Fruit fly (Drosophila melanogaster) whole organism, embryonic: ENCODE data around the gene scramb2.

Source experiments
- Blimp-1 ChIP-seq: fragments of 200-800 bp; sonication (Bioruptor generic); optimal IDR thresholded peaks from 3 replicates; lab custom pipeline; 2018; ENCODE audit warnings: missing biosample characterization, missing genetic modification characterization, mild to moderate bottlenecking, moderate library complexity, missing genetic modification reagents
- CG11695 ChIP-seq: fragments of 200-800 bp; sonication (Bioruptor generic); IDR thresholded peaks from 3 replicates; pipeline ENCODE4 v1.3.6; 2022; ENCODE audit warnings: missing biosample characterization, missing genetic modification characterization
- CG12299 ChIP-seq: fragments of 200-800 bp; sonication (Bioruptor generic); optimal IDR thresholded peaks from 2 replicates; lab custom pipeline; 2018; ENCODE audit warnings: missing biosample characterization, mild to moderate bottlenecking, missing genetic modification characterization
- CG12769 ChIP-seq: fragments of 200-800 bp; sonication (Bioruptor generic); optimal IDR thresholded peaks from 2 replicates; lab custom pipeline; 2019; ENCODE audit warnings: missing biosample characterization, mild to moderate bottlenecking, missing genetic modification characterization, moderate library complexity
- CG18011 ChIP-seq: fragments of 200-800 bp; sonication (Bioruptor generic); optimal IDR thresholded peaks from 2 replicates; lab custom pipeline; 2017; ENCODE audit warnings: missing biosample characterization, missing genetic modification characterization, mild to moderate bottlenecking, moderate library complexity, missing genotype
- CG2116 ChIP-seq: fragments of 200-800 bp; sonication (Bioruptor generic); optimal IDR thresholded peaks from 3 replicates; lab custom pipeline; 2018; ENCODE audit warnings: missing biosample characterization, mild to moderate bottlenecking, missing genetic modification characterization
- CG3065 ChIP-seq: fragments of 200-800 bp; sonication (Bioruptor generic); optimal IDR thresholded peaks from 2 replicates; lab custom pipeline; 2016; ENCODE audit warnings: missing biosample characterization, missing genetic modification characterization
- CG31224 ChIP-seq: fragments of 200-800 bp; sonication (Bioruptor generic); IDR thresholded peaks from 2 replicates; pipeline ENCODE4 v1.3.6; 2022; ENCODE audit warnings: missing biosample characterization, missing genetic modification characterization
- CG34224 ChIP-seq: fragments of 200-800 bp; sonication (Bioruptor generic); IDR thresholded peaks from 3 replicates; pipeline ENCODE4 v1.3.6; 2022; ENCODE audit warnings: missing biosample characterization, missing genetic modification characterization; ENCODE audit not compliant: partially characterized antibody
- CG34422 ChIP-seq: fragments of 200-800 bp; sonication (Bioruptor generic); IDR thresholded peaks from 3 replicates; pipeline ENCODE4 v1.3.6; 2022; ENCODE audit warnings: missing biosample characterization, missing genetic modification characterization
- CG8089 ChIP-seq: fragments of 200-800 bp; sonication (Bioruptor generic); optimal IDR thresholded peaks from 3 replicates; lab custom pipeline; 2016; ENCODE audit warnings: missing biosample characterization, missing genetic modification characterization
- CG8281 ChIP-seq: fragments of 200-800 bp; sonication (Bioruptor generic); optimal IDR thresholded peaks from 2 replicates; lab custom pipeline; 2018; ENCODE audit warnings: missing biosample characterization, mild to moderate bottlenecking, missing genetic modification characterization, moderate library complexity
- CG8290 ChIP-seq, 3 experiments: fragments of 200-800 bp; sonication (Bioruptor generic); optimal IDR thresholded peaks; 2 replicates each; lab custom pipeline; 2016 to 2019; ENCODE audit warnings: missing biosample characterization in 3 of 3, missing genetic modification characterization in 3 of 3, mild to moderate bottlenecking in 2 of 3, moderate library complexity in 1 of 3
- D ChIP-seq, 2 experiments: fragments of 200-800 bp in 1 of 2; fragments of >200 bp in 1 of 2; sonication (Bioruptor generic) in 1 of 2; optimal IDR thresholded peaks; 2 replicates in 1 of 2; 3 replicates in 1 of 2; lab custom pipeline; 2017; ENCODE audit warnings: mild to moderate bottlenecking in 1 of 2, missing biosample characterization in 1 of 2, missing genetic modification characterization in 1 of 2, missing genetic modification reagents in 1 of 2
- Dad ChIP-seq: fragments of 200-800 bp; sonication (Bioruptor generic); optimal IDR thresholded peaks from 3 replicates; lab custom pipeline; 2016; ENCODE audit warnings: missing biosample characterization, missing genetic modification characterization
- Doc2 ChIP-seq: fragments of 200-800 bp; sonication (Bioruptor generic); IDR thresholded peaks from 2 replicates; pipeline ENCODE4 v1.3.6; 2022; ENCODE audit warnings: missing biosample characterization, missing genetic modification characterization
- Doc3 ChIP-seq: fragments of 200-800 bp; sonication (Bioruptor generic); IDR thresholded peaks from 3 replicates; pipeline ENCODE4 v1.3.6; 2022; ENCODE audit warnings: missing biosample characterization, missing genetic modification characterization; ENCODE audit not compliant: partially characterized antibody
- Dp ChIP-seq: fragments of 200-800 bp; sonication (Bioruptor generic); optimal IDR thresholded peaks from 2 replicates; lab custom pipeline; 2018; ENCODE audit warnings: missing biosample characterization, mild to moderate bottlenecking, missing genetic modification characterization, moderate library complexity
- E2f2 ChIP-seq: fragments of 200-800 bp; sonication (Bioruptor generic); IDR thresholded peaks from 2 replicates; pipeline ENCODE4 v1.3.6; 2022; ENCODE audit warnings: missing biosample characterization, missing genetic modification characterization
- HmgZ ChIP-seq: fragments of 200-800 bp; sonication (Bioruptor generic); optimal IDR thresholded peaks from 2 replicates; lab custom pipeline; 2018; ENCODE audit warnings: missing biosample characterization, mild to moderate bottlenecking, missing genetic modification characterization
- Hr78 ChIP-seq, 2 experiments: fragments of 200-800 bp in 1 of 2; fragments of >200 bp in 1 of 2; sonication (Bioruptor generic) in 1 of 2; optimal IDR thresholded peaks; 2 replicates each; lab custom pipeline; 2017 to 2019; ENCODE audit warnings: missing biosample characterization in 2 of 2, missing genetic modification characterization in 2 of 2, mild to moderate bottlenecking in 1 of 2, moderate library complexity in 1 of 2
- Neu2 ChIP-seq: fragments of 200-800 bp; sonication (Bioruptor generic); optimal IDR thresholded peaks from 3 replicates; lab custom pipeline; 2016; ENCODE audit warnings: missing biosample characterization, missing genetic modification characterization, borderline replicate concordance
- Rx ChIP-seq: fragments of 200-800 bp; sonication (Bioruptor generic); IDR thresholded peaks from 2 replicates; pipeline ENCODE4 v1.3.6; 2022; ENCODE audit warnings: missing biosample characterization, missing genetic modification characterization
- Xbp1 ChIP-seq: fragments of 200-800 bp; sonication (Bioruptor generic); optimal IDR thresholded peaks from 3 replicates; lab custom pipeline; 2016; ENCODE audit warnings: missing biosample characterization, mild to moderate bottlenecking, missing genetic modification characterization
- amos ChIP-seq: fragments of 200-800 bp; sonication (Bioruptor generic); IDR thresholded peaks from 2 replicates; pipeline ENCODE4 v1.3.6; 2022; ENCODE audit warnings: missing biosample characterization, missing genetic modification characterization; ENCODE audit not compliant: partially characterized antibody
- br ChIP-seq: fragments of >200 bp; optimal IDR thresholded peaks from 2 replicates; lab custom pipeline; 2017
- cad ChIP-seq: fragments of >200 bp; optimal IDR thresholded peaks from 2 replicates; lab custom pipeline; 2017; ENCODE audit warnings: missing biosample characterization, missing genetic modification characterization
- crc ChIP-seq: fragments of 200-800 bp; sonication (Bioruptor generic); optimal IDR thresholded peaks from 2 replicates; lab custom pipeline; 2016; ENCODE audit warnings: missing biosample characterization, missing genetic modification characterization
- crp ChIP-seq, 2 experiments: fragments of 200-800 bp; sonication (Bioruptor generic); optimal IDR thresholded peaks; 2 replicates in 1 of 2; 3 replicates in 1 of 2; lab custom pipeline; 2017; ENCODE audit warnings: missing biosample characterization in 2 of 2, missing genetic modification characterization in 2 of 2, mild to moderate bottlenecking in 1 of 2, moderate library complexity in 1 of 2
- dysf ChIP-seq: fragments of 200-800 bp; sonication (Bioruptor generic); IDR thresholded peaks from 3 replicates; pipeline ENCODE4 v1.3.6; 2022; ENCODE audit warnings: missing biosample characterization, missing genetic modification characterization
- emc ChIP-seq: fragments of 200-800 bp; sonication (Bioruptor generic); optimal IDR thresholded peaks from 2 replicates; lab custom pipeline; 2016; ENCODE audit warnings: missing biosample characterization, missing genetic modification characterization
- fd3F ChIP-seq: fragments of 200-800 bp; sonication (Bioruptor generic); optimal IDR thresholded peaks from 2 replicates; lab custom pipeline; 2018; ENCODE audit warnings: missing biosample characterization, mild to moderate bottlenecking, missing genetic modification characterization, moderate library complexity
- gce ChIP-seq: fragments of 200-800 bp; sonication (Bioruptor generic); IDR thresholded peaks from 3 replicates; pipeline ENCODE4 v1.3.6; 2022; ENCODE audit warnings: missing biosample characterization, missing genetic modification characterization
- jumu ChIP-seq: fragments of 200-800 bp; sonication (Bioruptor generic); optimal IDR thresholded peaks from 3 replicates; lab custom pipeline; 2016; ENCODE audit warnings: missing biosample characterization, missing genetic modification characterization
- luna ChIP-seq: fragments of 200-800 bp; sonication (Bioruptor generic); optimal IDR thresholded peaks from 2 replicates; lab custom pipeline; 2016; ENCODE audit warnings: missing biosample characterization, missing genetic modification characterization
- nau ChIP-seq: fragments of 200-800 bp; sonication (Bioruptor generic); optimal IDR thresholded peaks from 3 replicates; lab custom pipeline; 2017; ENCODE audit warnings: missing biosample characterization, mild to moderate bottlenecking, missing genetic modification characterization, missing genetic modification reagents
- repo ChIP-seq: fragments of 200-800 bp; sonication (Bioruptor generic); optimal IDR thresholded peaks from 2 replicates; lab custom pipeline; 2016; ENCODE audit warnings: missing biosample characterization, missing genetic modification characterization
- scrt ChIP-seq: fragments of 200-800 bp; sonication (Bioruptor generic); optimal IDR thresholded peaks from 2 replicates; lab custom pipeline; 2018; ENCODE audit warnings: missing biosample characterization, mild to moderate bottlenecking, missing genetic modification characterization, moderate library complexity
- sens ChIP-seq: fragments of 200-800 bp; sonication (Bioruptor generic); peaks from one replicate; lab custom pipeline; 2016; ENCODE audit warnings: missing biosample characterization, missing genetic modification characterization
- stwl ChIP-seq: fragments of 200-800 bp; sonication (Bioruptor generic); optimal IDR thresholded peaks from 3 replicates; lab custom pipeline; 2018; ENCODE audit warnings: missing biosample characterization, mild to moderate bottlenecking, missing genetic modification characterization, moderate library complexity
- tna ChIP-seq: fragments of 200-800 bp; sonication (Bioruptor generic); IDR thresholded peaks from 2 replicates; pipeline ENCODE4 v1.3.6; 2022; ENCODE audit warnings: missing biosample characterization, missing genetic modification characterization; ENCODE audit not compliant: partially characterized antibody
- tup ChIP-seq: fragments of 200-800 bp; sonication (Bioruptor generic); optimal IDR thresholded peaks from 2 replicates; lab custom pipeline; 2016; ENCODE audit warnings: missing biosample characterization, mild to moderate bottlenecking, missing genetic modification characterization, moderate library complexity
- vfl ChIP-seq: fragments of 200-800 bp; sonication (Bioruptor generic); optimal IDR thresholded peaks from 2 replicates; lab custom pipeline; 2016; ENCODE audit warnings: missing biosample characterization, missing genetic modification characterization
- vvl ChIP-seq: fragments of 200-800 bp; sonication (Bioruptor generic); IDR thresholded peaks from 2 replicates; pipeline ENCODE4 v1.3.6; 2022; ENCODE audit warnings: missing biosample characterization, missing genetic modification characterization
- zen2 ChIP-seq: fragments of 200-800 bp; sonication (Bioruptor generic); IDR thresholded peaks from 3 replicates; pipeline ENCODE4 v1.3.6; 2022; ENCODE audit warnings: missing biosample characterization, missing genetic modification characterization; ENCODE audit not compliant: partially characterized antibody
- zfh1 ChIP-seq: fragments of 200-800 bp; sonication (Bioruptor generic); IDR thresholded peaks from 3 replicates; pipeline ENCODE4 v1.3.6; 2022; ENCODE audit warnings: missing biosample characterization, missing genetic modification characterization

scramb2 gene

DNA sequence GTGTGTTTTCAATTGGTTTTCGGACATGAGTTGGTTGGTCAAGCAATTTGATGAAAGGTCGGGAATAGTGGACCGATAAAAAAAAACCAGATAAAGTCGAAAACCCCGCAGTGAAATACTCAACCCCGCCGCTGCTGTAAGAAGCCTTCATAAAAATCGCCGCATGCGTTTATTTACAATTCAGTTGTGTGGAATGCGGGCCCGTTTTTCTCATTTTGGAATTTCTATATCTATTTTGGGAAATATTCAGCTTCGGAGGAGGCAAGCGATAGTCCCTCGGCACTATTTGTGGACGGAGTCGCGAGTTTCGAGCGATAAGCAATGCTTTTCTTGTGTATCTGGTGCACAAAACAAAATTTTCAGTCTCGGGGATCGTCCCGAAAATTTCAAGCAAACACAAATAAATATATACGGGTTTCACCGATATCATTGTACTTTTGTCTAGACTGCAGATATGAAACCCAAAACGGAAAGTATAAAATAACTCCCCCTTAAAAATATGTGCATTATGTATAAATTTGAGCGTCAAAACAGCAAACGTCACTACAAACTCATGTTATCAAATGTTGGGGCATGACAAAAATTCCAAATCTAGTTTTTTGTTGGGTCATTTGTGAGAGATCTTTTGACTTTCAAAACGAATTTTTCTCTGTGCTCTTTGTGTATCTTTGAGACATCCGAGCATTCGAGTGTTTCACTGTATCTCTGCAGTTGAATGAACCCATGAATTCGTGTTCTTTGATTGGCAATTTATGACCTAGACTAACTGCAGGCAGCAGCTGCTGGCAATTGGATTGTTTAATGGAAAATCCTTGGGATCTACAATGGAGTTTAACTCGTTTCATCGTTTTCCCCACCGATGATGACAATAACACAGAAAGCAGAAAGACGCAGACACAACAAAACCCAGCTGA lies 12.6 kb upstream of the scramb2 start (continued):
- no peak for TF ChIP-seq Rx (GFP tag; lab: Robert Waterston, UW)
- TF ChIP-seq sens (GFP tag; lab: Kevin White, UChicago): peak; percentile 87
- TF ChIP-seq CG8089: no peak
- no peak for TF ChIP-seq CG11695
- no peak for TF ChIP-seq vfl (GFP tag; lab: Kevin White, UChicago)
- TF ChIP-seq CG12769 (tag; lab: Kevin White, UChicago): peak; percentile 7
- no peak for TF ChIP-seq gce (GFP tag; lab: Robert Waterston, UW)
- no peak for TF ChIP-seq jumu (GFP tag; lab: Kevin White, UChicago)

DNA sequence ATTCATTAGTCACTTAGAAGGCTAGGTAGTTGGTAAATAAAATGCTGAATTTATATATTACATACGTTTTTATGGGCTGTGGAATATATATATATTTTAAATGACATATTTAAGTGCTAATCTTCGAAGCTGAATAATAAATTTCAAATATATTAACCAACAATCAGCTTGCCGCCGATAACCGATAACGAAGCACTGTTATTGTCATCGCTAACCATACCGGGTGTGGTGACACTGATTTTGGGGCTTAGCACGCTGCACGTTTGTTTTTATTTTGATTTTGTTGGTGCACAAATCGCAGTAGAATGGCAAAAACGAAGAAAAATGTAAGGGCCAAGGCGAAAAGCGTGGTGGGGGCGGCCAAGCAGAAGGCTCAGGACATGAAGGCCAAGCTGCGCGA lies 8.2 kb upstream of the scramb2 start, which contains the start of gene CG16753:
TSS of gene CG16753 (plus strand) at position 229 of the 400 bp plus-strand sequence.
- TF ChIP-seq cad (GFP tag; lab: Kevin White, UChicago) (no peak), emc (no peak), Xbp1 (no peak), CG34224 (GFP tag; lab: Robert Waterston, UW) (peak; percentile 76), nau (GFP tag; lab: Kevin White, UChicago) (no peak), CG31224 (GFP tag; lab: Robert Waterston, UW) (no peak), CG34422 (GFP tag; lab: Robert Waterston, UW) (no peak), D (optimal IDR thresholded peaks at IDR 0.05; lab: Kevin White, UChicago) (no peak), D (GFP tag; optimal IDR thresholded peaks at IDR 0.05; lab: Kevin White, UChicago) (no peak), stwl (peak; percentile 48), CG8290 (GFP tag; optimal IDR thresholded peaks at IDR 0.05; lab: Kevin White, UChicago) (no peak), CG8290 (tag; optimal IDR thresholded peaks at IDR 0.05; lab: Kevin White, UChicago) (peak in 1 of 2 experiments; percentile 7), Neu2 (GFP tag; lab: Kevin White, UChicago) (no peak), crp (GFP tag; optimal IDR thresholded peaks at IDR 0.05; lab: Kevin White, UChicago) (no peak), CG8281 (tag; lab: Kevin White, UChicago) (no peak), dysf (GFP tag; lab: Robert Waterston, UW) (no peak), tna (GFP tag; lab: Robert Waterston, UW) (peak; percentile 73), vvl (no peak), CG18011 (no peak), zen2 (GFP tag; lab: Robert Waterston, UW) (peak; percentile 64; the same call in 1 of the 3 replicates), repo (GFP tag; lab: Kevin White, UChicago) (no peak), HmgZ (tag; lab: Kevin White, UChicago) (peak; percentile 42), Hr78 (GFP tag; optimal IDR thresholded peaks at IDR 0.05; lab: Kevin White, UChicago) (no peak), CG3065 (GFP tag; lab: Kevin White, UChicago) (no peak), crc (GFP tag; lab: Kevin White, UChicago) (no peak), Doc3 (GFP tag; lab: Robert Waterston, UW) (peak; percentile 38; the same call in 1 of the 3 replicates), Dad (GFP tag; lab: Kevin White, UChicago) (no peak), E2f2 (GFP tag; lab: Robert Waterston, UW) (peak; percentile 97), CG2116 (GFP tag; lab: Kevin White, UChicago) (peak; percentile 42), Dp (peak; percentile 98), Doc2 (no peak), luna (GFP tag; lab: Kevin White, UChicago) (no peak), amos (peak; percentile 9; the same call in 1 of the 2 replicates), fd3F (GFP tag; lab: Kevin White, UChicago) (no peak), Blimp-1 (GFP tag; lab: Kevin White, UChicago) (no peak), scrt (GFP tag; lab: Kevin White, UChicago) (no peak), zfh1 (GFP tag; lab: Robert Waterston, UW) (no peak), CG12299 (tag; lab: Kevin White, UChicago) (no peak), br (lab: Kevin White, UChicago) (no peak), tup (GFP tag; lab: Kevin White, UChicago) (no peak)
